Worm (Caenorhabditis elegans): Measurements from ENCODE around the gene lin-39.

ce11 chrIII:7499421-7499902 lies 37.0 kb downstream of the lin-39 start, which contains the start of the genes C07H6.9 and sap-140:
- TF ChIP-seq C06A6.2 (GFP tag; conservative IDR thresholded peaks at IDR 0.05) (no peak), ama-1 (optimal IDR thresholded peaks at IDR 0.05) (no peak), ama-1 (GFP tag; optimal IDR thresholded peaks at IDR 0.05) (no peak), Y53F4B.3 (GFP tag; IDR thresholded peaks at IDR 0.05) (no peak), snpc-4 (GFP tag; optimal IDR thresholded peaks at IDR 0.05) (no peak), snpc-4 (tag; optimal IDR thresholded peaks at IDR 0.05) (peak in 2 of 4 experiments; percentile 30 to 67), unc-130 (GFP tag; optimal IDR thresholded peaks at IDR 0.05) (no peak), attf-3 (GFP tag; conservative IDR thresholded peaks at IDR 0.05) (no peak), ztf-22 (GFP tag; optimal IDR thresholded peaks at IDR 0.05) (no peak)
